Worm (Caenorhabditis elegans): ENCODE results near the gene oac-50.
A peak's percentile ranks its signal among the peaks of the same experiment; 100 is the strongest.

The oac-50 gene

DNA sequence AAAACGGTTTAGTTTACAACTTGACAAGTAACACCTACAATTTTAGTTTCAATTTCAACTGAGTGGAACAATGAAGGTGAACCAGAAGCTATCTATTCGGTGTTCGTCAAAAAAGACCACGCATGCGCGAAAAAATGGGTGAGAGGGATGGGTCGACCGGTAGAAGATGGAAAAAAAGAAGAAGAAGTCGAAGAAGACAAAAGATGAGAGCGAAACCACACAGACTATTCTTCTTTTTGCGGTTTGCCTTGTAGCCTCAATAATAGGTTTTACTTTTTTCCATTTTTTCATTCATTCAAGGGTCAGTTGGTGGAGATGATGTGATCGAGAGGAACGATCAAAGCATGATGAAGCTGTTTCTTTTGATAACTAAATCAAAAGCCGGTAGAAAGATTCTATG lies 9.0 kb upstream of the oac-50 start:
- TF ChIP-seq daf-12 (tag; optimal IDR thresholded peaks at IDR 0.05) = no peak
- no peak for TF ChIP-seq nhr-67 (tag; optimal IDR thresholded peaks at IDR 0.05)
- no peak for TF ChIP-seq nfya-1 (tag; optimal IDR thresholded peaks at IDR 0.05; ENCODE audit: insufficient read depth)
- TF ChIP-seq nhr-25 (tag; optimal IDR thresholded peaks at IDR 0.05) = peak; percentile 32
- TF ChIP-seq nhr-23 (tag; optimal IDR thresholded peaks at IDR 0.05) = peak; percentile 3

DNA sequence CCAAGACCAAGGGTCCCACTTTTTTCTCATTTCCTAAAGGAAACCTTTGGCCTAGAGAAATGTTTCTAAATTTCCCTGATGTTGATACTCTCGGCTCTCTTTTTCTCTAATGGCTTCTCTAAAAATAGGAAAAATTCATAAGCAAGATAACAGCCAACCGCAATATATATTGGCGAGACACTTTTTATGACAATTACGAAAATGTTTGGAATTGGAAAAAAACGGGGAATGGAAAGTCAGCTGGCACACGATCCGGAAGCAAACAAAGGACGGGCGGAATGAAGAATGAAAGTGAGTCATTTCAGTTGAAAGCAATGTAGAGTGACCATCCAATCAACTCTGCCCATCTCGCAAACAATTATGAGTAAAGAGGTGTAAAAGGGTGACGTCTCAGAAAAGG lies 8.1 kb upstream of the oac-50 start:
- TF ChIP-seq jun-1 (tag; optimal IDR thresholded peaks at IDR 0.05) (peak; percentile 2), lin-15B (tag; optimal IDR thresholded peaks at IDR 0.05) (no peak), ztf-11 (tag; optimal IDR thresholded peaks at IDR 0.05) (no peak), skn-1 (tag; optimal IDR thresholded peaks at IDR 0.05) (no peak), nhr-28 (tag; optimal IDR thresholded peaks at IDR 0.05) (no peak), nhr-67 (tag; optimal IDR thresholded peaks at IDR 0.05) (no peak), elt-2 (tag; optimal IDR thresholded peaks at IDR 0.05) (peak; percentile 67), egl-5 (tag; optimal IDR thresholded peaks at IDR 0.05) (no peak), ceh-82 (tag; optimal IDR thresholded peaks at IDR 0.05) (no peak), nhr-25 (tag; optimal IDR thresholded peaks at IDR 0.05) (no peak), egl-27 (tag; optimal IDR thresholded peaks at IDR 0.05) (no peak), pqm-1 (tag; optimal IDR thresholded peaks at IDR 0.05) (peak; percentile 80), mdl-1 (tag; optimal IDR thresholded peaks at IDR 0.05) (no peak), fos-1 (tag; optimal IDR thresholded peaks at IDR 0.05) (no peak), R02D3.7 (tag; optimal IDR thresholded peaks at IDR 0.05) (no peak), sea-2 (GFP tag; optimal IDR thresholded peaks at IDR 0.05) (no peak), elt-3 (tag; optimal IDR thresholded peaks at IDR 0.05) (no peak), pha-4 (tag; optimal IDR thresholded peaks at IDR 0.05) (peak; percentile 75), nhr-77 (tag; optimal IDR thresholded peaks at IDR 0.05) (no peak), nhr-237 (tag; optimal IDR thresholded peaks at IDR 0.05) (no peak), lin-39 (tag; optimal IDR thresholded peaks at IDR 0.05) (no peak), nhr-12 (tag; optimal IDR thresholded peaks at IDR 0.05) (no peak), nhr-76 (tag; optimal IDR thresholded peaks at IDR 0.05) (no peak), aly-2 (tag; optimal IDR thresholded peaks at IDR 0.05) (no peak), snpc-4 (tag; optimal IDR thresholded peaks at IDR 0.05) (no peak), ama-1 (optimal IDR thresholded peaks at IDR 0.05) (no peak), unc-62 (GFP tag; optimal IDR thresholded peaks at IDR 0.05) (no peak), nhr-11 (tag; optimal IDR thresholded peaks at IDR 0.05) (no peak), fkh-10 (GFP tag; optimal IDR thresholded peaks at IDR 0.05) (no peak), lsy-12 (tag; optimal IDR thresholded peaks at IDR 0.05) (no peak), ceh-9 (tag; optimal IDR thresholded peaks at IDR 0.05) (no peak), eor-1 (tag; optimal IDR thresholded peaks at IDR 0.05) (no peak), unc-39 (tag; optimal IDR thresholded peaks at IDR 0.05) (no peak), ztf-4 (tag; optimal IDR thresholded peaks at IDR 0.05) (no peak), nfya-1 (tag; optimal IDR thresholded peaks at IDR 0.05; ENCODE audit: insufficient read depth) (peak; percentile 38), zag-1 (tag; optimal IDR thresholded peaks at IDR 0.05) (no peak), elt-1 (tag; optimal IDR thresholded peaks at IDR 0.05) (no peak)

- TF ChIP-seq nhr-77 (tag; optimal IDR thresholded peaks at IDR 0.05) (no peak), jun-1 (tag; optimal IDR thresholded peaks at IDR 0.05) (peak; percentile 68), nhr-25 (tag; optimal IDR thresholded peaks at IDR 0.05) (no peak), pha-4 (tag; optimal IDR thresholded peaks at IDR 0.05) (peak; percentile 62), nhr-12 (tag; optimal IDR thresholded peaks at IDR 0.05) (no peak), nhr-237 (tag; optimal IDR thresholded peaks at IDR 0.05) (no peak), elt-2 (tag; optimal IDR thresholded peaks at IDR 0.05) (peak; percentile 99), pqm-1 (tag; optimal IDR thresholded peaks at IDR 0.05) (peak; percentile 93)
Measured at ce11 chrV:9079965-9080432, 6.7 kb upstream of the oac-50 start.
